Worm (Caenorhabditis elegans) whole organism, early embryonic: Measurements from ENCODE around the gene F02C12.2.

Experiments
- B0310.2 ChIP-seq: sonication (generic microtip); optimal IDR thresholded peaks from 2 replicates; lab custom pipeline; 2016; ENCODE audit warnings: mild to moderate bottlenecking, missing genetic modification characterization, missing compliant biosample characterization
- F13C5.2 ChIP-seq: sonication (generic microtip); optimal IDR thresholded peaks from 2 replicates; lab custom pipeline; 2017; ENCODE audit warnings: mild to moderate bottlenecking, missing genetic modification characterization, inconsistent platforms, missing compliant biosample characterization
- aly-1 ChIP-seq: sonication (generic microtip); optimal IDR thresholded peaks from 2 replicates; lab custom pipeline; 2016; ENCODE audit warnings: missing genetic modification characterization, missing compliant biosample characterization
- ama-1 ChIP-seq: fragments of 150-350 bp; optimal IDR thresholded peaks from 2 replicates; lab custom pipeline; 2014
- ceh-13 ChIP-seq: fragments of 200-800 bp; sonication (Bioruptor generic); optimal IDR thresholded peaks from 2 replicates; lab custom pipeline; 2018; ENCODE audit warnings: mild to moderate bottlenecking, missing genetic modification characterization, missing compliant biosample characterization
- ceh-36 ChIP-seq: sonication (generic microtip); optimal IDR thresholded peaks from 2 replicates; lab custom pipeline; 2016; ENCODE audit warnings: missing genetic modification characterization, inconsistent platforms, missing compliant biosample characterization
- ets-7 ChIP-seq: sonication (generic microtip); optimal IDR thresholded peaks from 2 replicates; lab custom pipeline; 2016; ENCODE audit warnings: missing genotype, missing genetic modification characterization, missing compliant biosample characterization
- flt-1 ChIP-seq: fragments of 200-800 bp; sonication (Bioruptor generic); IDR thresholded peaks from 2 replicates; pipeline ENCODE4 v1.3.6; 2022; ENCODE audit warnings: missing genetic modification characterization, missing compliant biosample characterization
- hmbx-1 ChIP-seq: sonication (generic microtip); optimal IDR thresholded peaks from 2 replicates; lab custom pipeline; 2016; ENCODE audit warnings: mild to moderate bottlenecking, missing genetic modification characterization, missing compliant biosample characterization
- hmg-4 ChIP-seq: fragments of 200-800 bp; sonication (Bioruptor generic); optimal IDR thresholded peaks from 2 replicates; lab custom pipeline; 2018; ENCODE audit warnings: mild to moderate bottlenecking, missing genetic modification characterization, missing compliant biosample characterization
- hnd-1 ChIP-seq: sonication (generic microtip); optimal IDR thresholded peaks from 2 replicates; lab custom pipeline; 2016; ENCODE audit warnings: missing genetic modification characterization, missing compliant biosample characterization
- pes-1 ChIP-seq: fragments of 200-800 bp; sonication (Bioruptor generic); IDR thresholded peaks from 2 replicates; pipeline ENCODE4 v1.3.6; 2022; ENCODE audit warnings: missing genetic modification reagents, missing genetic modification characterization, missing compliant biosample characterization
- scrt-1 ChIP-seq: fragments of 200-800 bp; sonication (Bioruptor generic); IDR thresholded peaks from 2 replicates; pipeline ENCODE4 v1.3.6; 2022; ENCODE audit warnings: missing genetic modification characterization, missing compliant biosample characterization
- sea-1 ChIP-seq: fragments of 200-800 bp; sonication (Bioruptor generic); conservative IDR thresholded peaks from 2 replicates; pipeline ENCODE4 v1.3.6; 2022; ENCODE audit warnings: missing genetic modification characterization, missing compliant biosample characterization
- tbx-11 ChIP-seq: fragments of 200-800 bp; sonication (Bioruptor generic); IDR thresholded peaks from 2 replicates; pipeline ENCODE4 v1.3.6; 2022; ENCODE audit warnings: missing genetic modification characterization, missing compliant biosample characterization
- tbx-37 ChIP-seq: fragments of 200-800 bp; sonication (Bioruptor generic); conservative IDR thresholded peaks from 2 replicates; pipeline ENCODE4 v1.3.6; 2022; ENCODE audit warnings: missing genetic modification reagents, missing genetic modification characterization, missing compliant biosample characterization
- tra-4 ChIP-seq: sonication (generic microtip); optimal IDR thresholded peaks from 2 replicates; lab custom pipeline; 2017; ENCODE audit warnings: missing genetic modification characterization, missing compliant biosample characterization

F02C12.2 gene

DNA sequence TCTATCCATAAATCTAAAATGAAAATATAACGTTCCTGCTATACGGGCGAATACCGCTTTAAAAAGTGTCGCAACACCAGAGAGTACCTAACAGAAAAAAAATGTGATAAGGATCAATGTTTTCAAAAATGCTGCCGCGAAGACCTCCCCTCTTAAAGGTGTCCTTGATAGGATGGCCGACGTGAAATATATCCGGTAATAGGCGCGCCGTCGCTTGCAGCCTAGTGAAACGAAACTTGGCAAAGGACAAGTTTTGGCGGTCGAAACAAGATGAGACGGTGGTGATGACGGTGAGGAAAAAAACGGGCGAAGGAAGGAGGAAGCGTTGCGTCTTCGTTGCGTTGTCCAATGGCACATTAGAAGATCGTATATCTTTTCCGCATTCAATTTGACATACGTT, 10.3 kb downstream of the F02C12.2 start:
- no peak for TF ChIP-seq pes-1 (GFP tag; lab: Robert Waterston, UW)
- no peak for TF ChIP-seq flt-1
- no peak for TF ChIP-seq tbx-11 (GFP tag; lab: Robert Waterston, UW)
- no peak for TF ChIP-seq tra-4
- TF ChIP-seq B0310.2 (tag; lab: Kevin White, UChicago): no peak
- TF ChIP-seq hmbx-1: no peak

DNA sequence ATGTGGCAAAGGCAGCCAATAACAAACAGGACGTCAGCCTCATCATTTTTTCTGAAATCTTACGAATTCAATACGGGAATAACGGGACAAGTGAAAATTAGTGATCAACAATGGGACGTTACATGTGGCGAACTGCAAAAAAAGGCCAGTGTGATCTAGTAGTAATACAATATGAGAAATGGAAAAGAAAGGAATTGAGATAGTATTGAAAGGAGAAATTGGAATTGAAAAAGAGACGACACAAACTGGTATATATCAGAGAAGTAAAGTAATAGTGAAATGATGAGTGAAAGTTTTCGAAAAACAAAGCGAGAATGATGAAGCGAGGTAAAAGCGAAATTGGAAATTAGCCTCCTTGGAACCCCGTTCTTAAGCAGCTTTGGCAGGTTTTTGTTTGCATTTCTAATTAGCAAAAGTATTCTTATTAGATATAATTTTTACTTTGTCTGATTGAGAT, 11.6 kb downstream of the F02C12.2 start, which contains the start of gene C49F8.3:
TSS of gene C49F8.3 (minus strand) at position 51 of the 457 bp plus-strand sequence.
- TF ChIP-seq tbx-37 (no peak), hnd-1 (no peak), hmbx-1 (no peak), aly-1 (no peak), F13C5.2 (tag; lab: Kevin White, UChicago) (no peak), scrt-1 (GFP tag; lab: Robert Waterston, UW) (no peak), tra-4 (no peak), tbx-11 (GFP tag; lab: Robert Waterston, UW) (no peak), ceh-36 (tag; lab: Kevin White, UChicago) (no peak), hmg-4 (GFP tag; lab: Kevin White, UChicago) (no peak), ama-1 (lab: Kevin White, UChicago) (no peak), B0310.2 (tag; lab: Kevin White, UChicago) (no peak), ceh-13 (GFP tag; lab: Kevin White, UChicago) (no peak), ets-7 (tag; lab: Kevin White, UChicago) (no peak), sea-1 (no peak), pes-1 (GFP tag; lab: Robert Waterston, UW) (no peak)

- TF ChIP-seq hnd-1: no peak
- no peak for TF ChIP-seq hmbx-1
- TF ChIP-seq sea-1: no peak
- no peak for TF ChIP-seq F13C5.2 (tag; lab: Kevin White, UChicago)
- TF ChIP-seq ets-7 (tag; lab: Kevin White, UChicago): no peak
- TF ChIP-seq ama-1 (lab: Kevin White, UChicago): no peak
- no peak for TF ChIP-seq hmg-4 (GFP tag; lab: Kevin White, UChicago)
- no peak for TF ChIP-seq pes-1 (GFP tag; lab: Robert Waterston, UW)
- TF ChIP-seq ceh-13 (GFP tag; lab: Kevin White, UChicago): no peak
- no peak for TF ChIP-seq tbx-37
Observed at ce11 chrX:13384743-13385142, 14.4 kb downstream of the F02C12.2 start.

DNA sequence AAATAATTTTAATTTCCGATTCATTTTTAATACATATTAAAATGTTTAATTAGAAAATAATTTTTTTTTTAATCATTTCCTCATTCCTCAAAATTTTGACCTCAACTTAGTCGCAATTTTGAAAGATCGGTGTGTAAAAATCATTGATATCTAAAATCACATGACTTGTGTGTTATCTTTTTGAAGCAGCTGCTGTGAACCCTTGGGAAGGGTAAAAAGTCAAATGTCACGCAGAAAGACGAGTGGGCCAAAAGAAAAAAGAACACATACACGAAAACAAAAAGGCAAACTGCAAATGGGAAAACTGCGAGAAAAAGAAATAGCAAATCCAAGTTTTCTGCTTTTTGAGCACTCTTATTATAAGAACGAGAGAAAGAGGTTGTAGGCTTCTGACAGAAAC, 15.8 kb downstream of the F02C12.2 start:
- TF ChIP-seq hnd-1: no peak
- TF ChIP-seq ama-1 (lab: Kevin White, UChicago): no peak

DNA sequence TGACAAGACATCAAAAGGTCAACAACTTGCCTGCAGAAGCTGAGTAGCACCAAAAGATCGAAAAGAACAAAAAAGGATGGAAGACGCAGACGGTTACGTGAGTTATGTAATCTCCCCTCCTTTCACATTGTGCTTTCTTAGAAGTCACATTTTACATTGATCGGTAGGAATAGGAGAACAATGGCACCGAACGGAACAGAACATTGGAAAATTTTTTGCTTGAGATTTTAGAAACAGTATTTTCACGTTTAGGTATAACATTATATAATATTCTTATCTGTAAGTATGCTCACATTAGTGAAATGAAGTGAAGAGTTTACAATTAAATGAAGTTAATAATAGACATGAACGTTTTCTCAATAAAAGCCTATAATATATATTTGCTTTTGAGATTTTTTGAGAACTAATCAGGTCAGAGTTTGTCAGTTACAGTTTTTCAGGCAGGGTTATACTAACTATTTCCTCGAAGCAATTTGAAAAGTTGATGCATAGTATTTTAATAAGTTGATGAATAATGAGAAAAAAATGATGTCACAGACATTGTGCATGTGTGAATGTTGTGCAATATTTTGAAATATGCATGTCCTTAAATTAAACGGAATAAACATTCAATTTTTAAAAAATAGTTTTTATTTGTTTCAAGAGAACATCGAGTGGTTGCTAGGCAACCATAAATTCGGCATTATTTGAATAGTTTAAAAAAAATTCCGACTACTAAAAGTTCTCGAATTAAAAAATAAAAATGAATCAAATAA, 18.0 kb downstream of the F02C12.2 start:
- no peak for TF ChIP-seq ama-1 (lab: Kevin White, UChicago)
- no peak for TF ChIP-seq tbx-37
- no peak for TF ChIP-seq ets-7 (tag; lab: Kevin White, UChicago)
- no peak for TF ChIP-seq aly-1
- no peak for TF ChIP-seq tbx-11 (GFP tag; lab: Robert Waterston, UW)
- no peak for TF ChIP-seq sea-1
- no peak for TF ChIP-seq hmbx-1
- no peak for TF ChIP-seq ceh-13 (GFP tag; lab: Kevin White, UChicago)
- TF ChIP-seq flt-1: no peak
- TF ChIP-seq hnd-1: no peak
- no peak for TF ChIP-seq tra-4
- no peak for TF ChIP-seq pes-1 (GFP tag; lab: Robert Waterston, UW)
- TF ChIP-seq scrt-1 (GFP tag; lab: Robert Waterston, UW): no peak

ce11 chrX:13379072-13379471, 20.0 kb downstream of the F02C12.2 start:
- TF ChIP-seq ceh-36 (tag; lab: Kevin White, UChicago) (no peak), scrt-1 (GFP tag; lab: Robert Waterston, UW) (no peak), B0310.2 (tag; lab: Kevin White, UChicago) (no peak), ceh-13 (GFP tag; lab: Kevin White, UChicago) (no peak), aly-1 (no peak), hnd-1 (no peak), ama-1 (lab: Kevin White, UChicago) (no peak), ets-7 (tag; lab: Kevin White, UChicago) (no peak), flt-1 (no peak), tbx-11 (GFP tag; lab: Robert Waterston, UW) (no peak), F13C5.2 (tag; lab: Kevin White, UChicago) (no peak), tbx-37 (no peak)

DNA sequence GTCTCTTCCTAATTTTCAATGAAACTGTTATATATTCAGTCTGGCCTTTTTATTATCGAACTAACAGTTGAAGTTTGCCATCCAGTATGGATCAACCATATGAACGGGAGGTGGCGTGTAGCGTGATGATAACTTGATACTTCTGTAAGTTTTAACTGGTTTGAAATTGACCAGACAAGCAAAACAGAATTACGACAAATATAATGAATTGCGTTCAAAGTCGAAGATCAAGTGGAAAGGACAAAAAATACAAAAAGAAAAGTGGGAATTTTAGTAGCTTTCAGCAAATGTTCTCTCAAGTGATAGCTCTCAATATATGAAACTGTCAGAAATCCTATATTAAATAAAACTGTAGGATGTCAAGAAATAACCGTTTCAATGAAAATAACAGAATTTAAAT, 22.3 kb downstream of the F02C12.2 start, which contains the start of the genes C49F8.14 and gem-1:
TSS of gene C49F8.14 (minus strand) at position 99 of the 400 bp plus-strand sequence.
TSS of gene gem-1 (minus strand) at position 142 of the 400 bp plus-strand sequence.
- TF ChIP-seq pes-1 (GFP tag; lab: Robert Waterston, UW) (no peak), scrt-1 (GFP tag; lab: Robert Waterston, UW) (no peak), tra-4 (no peak), ama-1 (lab: Kevin White, UChicago) (no peak), tbx-11 (GFP tag; lab: Robert Waterston, UW) (no peak), ets-7 (tag; lab: Kevin White, UChicago) (no peak)

ce11 chrX:13376185-13376584, 22.9 kb downstream of the F02C12.2 start:
- TF ChIP-seq tbx-11 (GFP tag; lab: Robert Waterston, UW): no peak
- no peak for TF ChIP-seq ets-7 (tag; lab: Kevin White, UChicago)
- no peak for TF ChIP-seq F13C5.2 (tag; lab: Kevin White, UChicago)
- no peak for TF ChIP-seq B0310.2 (tag; lab: Kevin White, UChicago)
- no peak for TF ChIP-seq ceh-13 (GFP tag; lab: Kevin White, UChicago)
- TF ChIP-seq scrt-1 (GFP tag; lab: Robert Waterston, UW): no peak
- no peak for TF ChIP-seq ceh-36 (tag; lab: Kevin White, UChicago)
- no peak for TF ChIP-seq pes-1 (GFP tag; lab: Robert Waterston, UW)
- TF ChIP-seq hmbx-1: no peak
- no peak for TF ChIP-seq tra-4
- no peak for TF ChIP-seq hnd-1
- TF ChIP-seq hmg-4 (GFP tag; lab: Kevin White, UChicago): no peak
